Fruit fly (Drosophila melanogaster) whole organism, embryonic: ENCODE data around the gene mtTFB2.

Source experiments
- B-H2 ChIP-seq: fragments of 200-800 bp; sonication (Bioruptor generic); optimal IDR thresholded peaks from 2 replicates; lab custom pipeline; 2018; ENCODE audit warnings: missing biosample characterization, mild to moderate bottlenecking, missing genetic modification characterization
- CG1024 ChIP-seq: fragments of 200-800 bp; sonication (Bioruptor generic); IDR thresholded peaks from 2 replicates; pipeline ENCODE4 v1.3.6; 2022; ENCODE audit warnings: missing biosample characterization, missing genetic modification characterization
- CG10366 ChIP-seq: fragments of 200-800 bp; sonication (Bioruptor generic); IDR thresholded peaks from 2 replicates; pipeline ENCODE4 v1.3.6; 2022; ENCODE audit warnings: missing biosample characterization, missing genetic modification characterization
- CG10979 ChIP-seq: fragments of 200-800 bp; sonication (Bioruptor generic); optimal IDR thresholded peaks from 2 replicates; lab custom pipeline; 2018; ENCODE audit warnings: missing biosample characterization, mild to moderate bottlenecking, missing genetic modification characterization, moderate library complexity
- CG11723 ChIP-seq: fragments of 200-800 bp; sonication (Bioruptor generic); optimal IDR thresholded peaks from 2 replicates; lab custom pipeline; 2017; ENCODE audit warnings: missing biosample characterization, mild to moderate bottlenecking, missing genetic modification characterization
- CG1233 ChIP-seq: fragments of 200-800 bp; sonication (Bioruptor generic); optimal IDR thresholded peaks from 4 replicates; lab custom pipeline; 2018; ENCODE audit warnings: missing biosample characterization, mild to moderate bottlenecking, missing genetic modification characterization
- CG12659 ChIP-seq: fragments of 200-800 bp; sonication (Bioruptor generic); optimal IDR thresholded peaks from 3 replicates; lab custom pipeline; 2017; ENCODE audit warnings: mild to moderate bottlenecking, missing biosample characterization, missing genetic modification reagents, missing genetic modification characterization
- CG12744 ChIP-seq: fragments of 200-800 bp; sonication (Bioruptor generic); optimal IDR thresholded peaks from 2 replicates; lab custom pipeline; 2016; ENCODE audit warnings: missing biosample characterization, missing genetic modification characterization
- CG13624 ChIP-seq: fragments of 200-800 bp; sonication (Bioruptor generic); optimal IDR thresholded peaks from 2 replicates; lab custom pipeline; 2016; ENCODE audit warnings: missing biosample characterization, missing genetic modification characterization
- CG15269 ChIP-seq: fragments of 200-800 bp; sonication (Bioruptor generic); optimal IDR thresholded peaks from 2 replicates; lab custom pipeline; 2018; ENCODE audit warnings: missing biosample characterization, mild to moderate bottlenecking, missing genetic modification characterization, moderate library complexity
- CG1832 ChIP-seq: fragments of 200-800 bp; sonication (Bioruptor generic); optimal IDR thresholded peaks from 2 replicates; lab custom pipeline; 2017; ENCODE audit warnings: missing biosample characterization, mild to moderate bottlenecking, missing genetic modification characterization, inconsistent platforms
- CG4617 ChIP-seq: fragments of 200-800 bp; sonication (Bioruptor generic); optimal IDR thresholded peaks from 3 replicates; lab custom pipeline; 2016; ENCODE audit warnings: missing biosample characterization, missing genetic modification characterization, borderline replicate concordance
- CG5953 ChIP-seq: fragments of 200-800 bp; sonication (Bioruptor generic); IDR thresholded peaks from 2 replicates; pipeline ENCODE4 v1.3.6; 2022; ENCODE audit warnings: missing biosample characterization, missing genetic modification characterization
- CG6689 ChIP-seq: fragments of 200-800 bp; sonication (Bioruptor generic); IDR thresholded peaks from 2 replicates; pipeline ENCODE4 v1.3.6; 2022; ENCODE audit warnings: missing biosample characterization, missing genetic modification characterization
- CG7372 ChIP-seq: fragments of 200-800 bp; sonication (Bioruptor generic); IDR thresholded peaks from 2 replicates; pipeline ENCODE4 v1.3.6; 2022; ENCODE audit warnings: missing biosample characterization, missing genetic modification characterization
- CG7786 ChIP-seq: fragments of 200-800 bp; sonication (Bioruptor generic); optimal IDR thresholded peaks from 2 replicates; lab custom pipeline; 2016; ENCODE audit warnings: missing biosample characterization, missing genetic modification characterization
- CG7839 ChIP-seq: fragments of 200-800 bp; sonication (Bioruptor generic); optimal IDR thresholded peaks from 3 replicates; lab custom pipeline; 2018; ENCODE audit warnings: missing biosample characterization, mild to moderate bottlenecking, missing genetic modification characterization, moderate library complexity
- CG8359 ChIP-seq: fragments of 200-800 bp; sonication (Bioruptor generic); optimal IDR thresholded peaks from 2 replicates; lab custom pipeline; 2017; ENCODE audit warnings: missing biosample characterization, mild to moderate bottlenecking, missing genetic modification characterization, borderline replicate concordance
- CG8478 ChIP-seq: fragments of >200 bp; optimal IDR thresholded peaks from 2 replicates; lab custom pipeline; 2018
- Drgx ChIP-seq: fragments of 200-800 bp; sonication (Bioruptor generic); IDR thresholded peaks from 2 replicates; pipeline ENCODE4 v1.3.6; 2022; ENCODE audit warnings: missing biosample characterization, missing genetic modification characterization
- Fer1 ChIP-seq: fragments of 200-800 bp; sonication (Bioruptor generic); optimal IDR thresholded peaks from 2 replicates; lab custom pipeline; 2017; ENCODE audit warnings: missing biosample characterization, mild to moderate bottlenecking, missing genetic modification characterization
- HLH54F ChIP-seq: fragments of 200-800 bp; sonication (Bioruptor generic); optimal IDR thresholded peaks from 3 replicates; lab custom pipeline; 2016; ENCODE audit warnings: missing biosample characterization, missing genetic modification characterization
- HLHmδ ChIP-seq: fragments of 200-800 bp; sonication (Bioruptor generic); optimal IDR thresholded peaks from 2 replicates; lab custom pipeline; 2018; ENCODE audit warnings: missing biosample characterization, mild to moderate bottlenecking, missing genetic modification characterization, moderate library complexity
- Meics ChIP-seq: fragments of 200-800 bp; sonication (Bioruptor generic); optimal IDR thresholded peaks from 2 replicates; lab custom pipeline; 2017; ENCODE audit warnings: missing biosample characterization, mild to moderate bottlenecking, missing genetic modification characterization
- Neu2 ChIP-seq: fragments of 200-800 bp; sonication (Bioruptor generic); optimal IDR thresholded peaks from 3 replicates; lab custom pipeline; 2016; ENCODE audit warnings: missing biosample characterization, missing genetic modification characterization, borderline replicate concordance
- Nf-YB ChIP-seq: fragments of 200-800 bp; sonication (Bioruptor generic); optimal IDR thresholded peaks from 3 replicates; lab custom pipeline; 2019; ENCODE audit warnings: missing biosample characterization, mild to moderate bottlenecking, missing genetic modification characterization, moderate library complexity
- Opbp ChIP-seq: fragments of 200-800 bp; sonication (Bioruptor generic); IDR thresholded peaks from 3 replicates; pipeline ENCODE4 v1.3.6; 2022; ENCODE audit warnings: missing biosample characterization, missing genetic modification characterization; ENCODE audit not compliant: partially characterized antibody
- TFAM ChIP-seq: fragments of 200-800 bp; sonication (Bioruptor generic); optimal IDR thresholded peaks from 2 replicates; lab custom pipeline; 2017; ENCODE audit warnings: missing biosample characterization, missing genetic modification characterization, inconsistent platforms
- cato ChIP-seq: fragments of 200-800 bp; sonication (Bioruptor generic); optimal IDR thresholded peaks from 2 replicates; lab custom pipeline; 2016; ENCODE audit warnings: missing biosample characterization, missing genetic modification characterization, borderline replicate concordance
- caup ChIP-seq: fragments of 200-800 bp; sonication (Bioruptor generic); optimal IDR thresholded peaks from 3 replicates; lab custom pipeline; 2017; ENCODE audit warnings: missing biosample characterization, mild to moderate bottlenecking, missing genetic modification characterization, moderate library complexity; ENCODE audit not compliant: severe bottlenecking
- chm ChIP-seq: fragments of 200-800 bp; sonication (Bioruptor generic); IDR thresholded peaks from 2 replicates; pipeline ENCODE4 v1.3.6; 2022; ENCODE audit warnings: missing biosample characterization, missing genetic modification characterization
- cwo ChIP-seq: fragments of 200-800 bp; sonication (Bioruptor generic); optimal IDR thresholded peaks from 3 replicates; lab custom pipeline; 2017; ENCODE audit warnings: missing biosample characterization, missing genetic modification characterization, mild to moderate bottlenecking, moderate library complexity, missing genetic modification reagents
- dan ChIP-seq: fragments of 200-800 bp; sonication (Bioruptor generic); IDR thresholded peaks from 2 replicates; pipeline ENCODE4 v1.3.6; 2022; ENCODE audit warnings: missing biosample characterization, missing genetic modification characterization
- dysf ChIP-seq: fragments of 200-800 bp; sonication (Bioruptor generic); IDR thresholded peaks from 3 replicates; pipeline ENCODE4 v1.3.6; 2022; ENCODE audit warnings: missing biosample characterization, missing genetic modification characterization
- eyg ChIP-seq: fragments of 200-800 bp; sonication (Bioruptor generic); optimal IDR thresholded peaks from 3 replicates; lab custom pipeline; 2016; ENCODE audit warnings: missing biosample characterization, missing genetic modification characterization
- grau ChIP-seq: fragments of 200-800 bp; optimal IDR thresholded peaks from 3 replicates; lab custom pipeline; 2019; ENCODE audit warnings: missing biosample characterization, mild to moderate bottlenecking, missing genetic modification characterization, moderate library complexity
- jing ChIP-seq: fragments of 200-800 bp; sonication (Bioruptor generic); optimal IDR thresholded peaks from 2 replicates; lab custom pipeline; 2018; ENCODE audit warnings: missing biosample characterization, mild to moderate bottlenecking, missing genetic modification characterization
- jumu ChIP-seq: fragments of 200-800 bp; sonication (Bioruptor generic); optimal IDR thresholded peaks from 3 replicates; lab custom pipeline; 2016; ENCODE audit warnings: missing biosample characterization, missing genetic modification characterization
- luna ChIP-seq: fragments of 200-800 bp; sonication (Bioruptor generic); optimal IDR thresholded peaks from 2 replicates; lab custom pipeline; 2016; ENCODE audit warnings: missing biosample characterization, missing genetic modification characterization
- nmo ChIP-seq: fragments of 200-800 bp; sonication (Bioruptor generic); optimal IDR thresholded peaks from 2 replicates; lab custom pipeline; 2018; ENCODE audit warnings: missing biosample characterization, mild to moderate bottlenecking, missing genetic modification characterization, moderate library complexity
- phol ChIP-seq: fragments of 200-800 bp; sonication (Bioruptor generic); optimal IDR thresholded peaks from 3 replicates; lab custom pipeline; 2018; ENCODE audit warnings: missing biosample characterization, mild to moderate bottlenecking, missing genetic modification characterization, moderate library complexity
- salm ChIP-seq: fragments of 200-800 bp; sonication (Bioruptor generic); optimal IDR thresholded peaks from 2 replicates; lab custom pipeline; 2018; ENCODE audit warnings: missing biosample characterization, mild to moderate bottlenecking, missing genetic modification characterization
- seq ChIP-seq: fragments of 200-800 bp; sonication (Bioruptor generic); IDR thresholded peaks from 2 replicates; pipeline ENCODE4 v1.3.6; 2022; ENCODE audit warnings: missing biosample characterization, missing genetic modification characterization
- shn ChIP-seq: fragments of 200-800 bp; sonication (Bioruptor generic); optimal IDR thresholded peaks from 3 replicates; lab custom pipeline; 2016; ENCODE audit warnings: missing biosample characterization, missing genetic modification characterization
- so ChIP-seq: fragments of 200-800 bp; sonication (Bioruptor generic); IDR thresholded peaks from 3 replicates; pipeline ENCODE4 v1.3.6; 2022; ENCODE audit warnings: missing biosample characterization, missing genetic modification characterization
- tx ChIP-seq: fragments of 200-800 bp; sonication (Bioruptor generic); optimal IDR thresholded peaks from 2 replicates; lab custom pipeline; 2016; ENCODE audit warnings: missing biosample characterization, missing genetic modification characterization
- vfl ChIP-seq: fragments of 200-800 bp; sonication (Bioruptor generic); optimal IDR thresholded peaks from 2 replicates; lab custom pipeline; 2016; ENCODE audit warnings: missing biosample characterization, missing genetic modification characterization
- vvl ChIP-seq: fragments of 200-800 bp; sonication (Bioruptor generic); IDR thresholded peaks from 2 replicates; pipeline ENCODE4 v1.3.6; 2022; ENCODE audit warnings: missing biosample characterization, missing genetic modification characterization
- yki ChIP-seq: fragments of >200 bp; optimal IDR thresholded peaks from 3 replicates; lab custom pipeline; 2018
- z ChIP-seq: fragments of 200-800 bp; sonication (Bioruptor generic); IDR thresholded peaks from 3 replicates; pipeline ENCODE4 v1.3.6; 2022; ENCODE audit warnings: missing biosample characterization, missing genetic modification characterization
- zen2 ChIP-seq: fragments of 200-800 bp; sonication (Bioruptor generic); IDR thresholded peaks from 3 replicates; pipeline ENCODE4 v1.3.6; 2022; ENCODE audit warnings: missing biosample characterization, missing genetic modification characterization; ENCODE audit not compliant: partially characterized antibody

mtTFB2 gene

dm6 chr3R:10089171-10089664, 43.8 kb downstream of the mtTFB2 start (continued):
- TF ChIP-seq CG11723 (GFP tag; lab: Kevin White, UChicago) (no peak), CG1024 (GFP tag; lab: Robert Waterston, UW) (no peak), cato (GFP tag; lab: Kevin White, UChicago) (no peak), grau (tag; lab: Kevin White, UChicago) (no peak), CG7839 (tag; lab: Kevin White, UChicago) (no peak), CG10979 (tag; lab: Kevin White, UChicago) (no peak), Neu2 (GFP tag; lab: Kevin White, UChicago) (no peak), caup (GFP tag; lab: Kevin White, UChicago) (no peak), CG15269 (tag; lab: Kevin White, UChicago) (no peak), dysf (GFP tag; lab: Robert Waterston, UW) (no peak), phol (tag; lab: Kevin White, UChicago) (no peak), CG7786 (GFP tag; lab: Kevin White, UChicago) (no peak), vvl (GFP tag; lab: Robert Waterston, UW) (0 out of 2 replicates have a peak, but pooled peaks have one; percentile 5), B-H2 (no peak), vfl (GFP tag; lab: Kevin White, UChicago) (no peak), Meics (GFP tag; lab: Kevin White, UChicago) (no peak), salm (tag; lab: Kevin White, UChicago) (no peak), cwo (GFP tag; lab: Kevin White, UChicago) (no peak), CG12744 (GFP tag; lab: Kevin White, UChicago) (no peak), z (GFP tag; lab: Robert Waterston, UW) (no peak), luna (GFP tag; lab: Kevin White, UChicago) (no peak), CG13624 (GFP tag; lab: Kevin White, UChicago) (no peak), CG1233 (GFP tag; lab: Kevin White, UChicago) (no peak), CG4617 (GFP tag; lab: Kevin White, UChicago) (no peak), CG12659 (GFP tag; lab: Kevin White, UChicago) (no peak), CG7372 (no peak), Fer1 (GFP tag; lab: Kevin White, UChicago) (peak; percentile 8), Drgx (GFP tag; lab: Robert Waterston, UW) (no peak), Opbp (GFP tag; lab: Robert Waterston, UW) (0 out of 3 replicates have a peak, but pooled peaks have one; percentile 18), CG6689 (GFP tag; lab: Robert Waterston, UW) (no peak), HLH54F (GFP tag; lab: Kevin White, UChicago) (no peak), CG1832 (GFP tag; lab: Kevin White, UChicago) (peak; percentile 62), CG5953 (GFP tag; lab: Robert Waterston, UW) (no peak), TFAM (no peak), HLHmδ (GFP tag; lab: Kevin White, UChicago) (no peak), CG8478 (lab: Kevin White, UChicago) (no peak), Nf-YB (GFP tag; lab: Kevin White, UChicago) (no peak), zen2 (GFP tag; lab: Robert Waterston, UW) (0 out of 3 replicates have a peak, but pooled peaks have one; percentile 26), seq (GFP tag; lab: Robert Waterston, UW) (0 out of 2 replicates have a peak, but pooled peaks have one; percentile 17), yki (lab: Kevin White, UChicago) (peak; percentile 32), chm (no peak), shn (no peak), CG8359 (GFP tag; lab: Kevin White, UChicago) (no peak), tx (no peak), jing (no peak), jumu (GFP tag; lab: Kevin White, UChicago) (no peak), eyg (GFP tag; lab: Kevin White, UChicago) (no peak), nmo (no peak), dan (GFP tag; lab: Robert Waterston, UW) (no peak), CG10366 (GFP tag; lab: Robert Waterston, UW) (no peak), so (GFP tag; lab: Robert Waterston, UW) (no peak)
